Fruit fly (Drosophila melanogaster) whole organism, embryonic: Measurements from ENCODE around the gene amrt.

Source experiments
- Ada2b ChIP-seq: fragments of 200-800 bp; sonication (Bioruptor generic); IDR thresholded peaks from 2 replicates; pipeline ENCODE4 v1.3.6; 2022; ENCODE audit warnings: missing biosample characterization, missing genetic modification characterization
- Aef1 ChIP-seq: fragments of 200-800 bp; sonication (Bioruptor generic); IDR thresholded peaks from 3 replicates; pipeline ENCODE4 v1.3.6; 2022; ENCODE audit warnings: missing biosample characterization, missing genetic modification characterization
- Bteb2 ChIP-seq: fragments of 200-800 bp; sonication (Bioruptor generic); optimal IDR thresholded peaks from 2 replicates; lab custom pipeline; 2016; ENCODE audit warnings: missing biosample characterization, missing genetic modification characterization
- CG10366 ChIP-seq: fragments of 200-800 bp; sonication (Bioruptor generic); IDR thresholded peaks from 2 replicates; pipeline ENCODE4 v1.3.6; 2022; ENCODE audit warnings: missing biosample characterization, missing genetic modification characterization
- CG10979 ChIP-seq: fragments of 200-800 bp; sonication (Bioruptor generic); optimal IDR thresholded peaks from 2 replicates; lab custom pipeline; 2018; ENCODE audit warnings: missing biosample characterization, mild to moderate bottlenecking, missing genetic modification characterization, moderate library complexity
- CG1233 ChIP-seq: fragments of 200-800 bp; sonication (Bioruptor generic); optimal IDR thresholded peaks from 4 replicates; lab custom pipeline; 2018; ENCODE audit warnings: missing biosample characterization, mild to moderate bottlenecking, missing genetic modification characterization
- CG13624 ChIP-seq: fragments of 200-800 bp; sonication (Bioruptor generic); optimal IDR thresholded peaks from 2 replicates; lab custom pipeline; 2016; ENCODE audit warnings: missing biosample characterization, missing genetic modification characterization
- CG14050 ChIP-seq: fragments of 200-800 bp; sonication (Bioruptor generic); IDR thresholded peaks from 3 replicates; pipeline ENCODE4 v1.3.6; 2022; ENCODE audit warnings: missing biosample characterization, missing genetic modification characterization
- CG17361 ChIP-seq: fragments of 200-800 bp; sonication (Bioruptor generic); IDR thresholded peaks from 3 replicates; pipeline ENCODE4 v1.3.6; 2022; ENCODE audit warnings: missing biosample characterization, missing genetic modification characterization
- CG17568 ChIP-seq: fragments of 200-800 bp; sonication (Bioruptor generic); optimal IDR thresholded peaks from 2 replicates; lab custom pipeline; 2018; ENCODE audit warnings: missing biosample characterization, mild to moderate bottlenecking, missing genetic modification characterization, moderate library complexity
- CG2116 ChIP-seq: fragments of 200-800 bp; sonication (Bioruptor generic); optimal IDR thresholded peaks from 3 replicates; lab custom pipeline; 2018; ENCODE audit warnings: missing biosample characterization, mild to moderate bottlenecking, missing genetic modification characterization
- CG2199 ChIP-seq: fragments of 200-800 bp; sonication (Bioruptor generic); IDR thresholded peaks from 3 replicates; pipeline ENCODE4 v1.3.6; 2022; ENCODE audit warnings: missing biosample characterization, missing genetic modification characterization
- CG31388 ChIP-seq: fragments of 200-800 bp; sonication (Bioruptor generic); optimal IDR thresholded peaks from 2 replicates; lab custom pipeline; 2016; ENCODE audit warnings: missing biosample characterization, missing genetic modification characterization
- CG3847 ChIP-seq: fragments of 200-800 bp; sonication (Bioruptor generic); IDR thresholded peaks from 2 replicates; pipeline ENCODE4 v1.3.6; 2022; ENCODE audit warnings: missing biosample characterization, missing genetic modification characterization
- CG4707 ChIP-seq: fragments of 200-800 bp; sonication (Bioruptor generic); optimal IDR thresholded peaks from 2 replicates; lab custom pipeline; 2018; ENCODE audit warnings: missing biosample characterization, mild to moderate bottlenecking, missing genetic modification characterization, moderate library complexity
- CG7745 ChIP-seq: fragments of 200-800 bp; sonication (Bioruptor generic); optimal IDR thresholded peaks from 2 replicates; lab custom pipeline; 2018; ENCODE audit warnings: missing biosample characterization, mild to moderate bottlenecking, missing genetic modification characterization, moderate library complexity
- CG8089 ChIP-seq: fragments of 200-800 bp; sonication (Bioruptor generic); optimal IDR thresholded peaks from 3 replicates; lab custom pipeline; 2016; ENCODE audit warnings: missing biosample characterization, missing genetic modification characterization
- CG8281 ChIP-seq: fragments of 200-800 bp; sonication (Bioruptor generic); optimal IDR thresholded peaks from 2 replicates; lab custom pipeline; 2018; ENCODE audit warnings: missing biosample characterization, mild to moderate bottlenecking, missing genetic modification characterization, moderate library complexity
- CG8765 ChIP-seq: fragments of 200-800 bp; sonication (Bioruptor generic); IDR thresholded peaks from 2 replicates; pipeline ENCODE4 v1.3.6; 2022; ENCODE audit warnings: missing biosample characterization, missing genetic modification characterization
- CkIIα-i1 ChIP-seq: fragments of 200-800 bp; sonication (Bioruptor generic); IDR thresholded peaks from 2 replicates; pipeline ENCODE4 v1.3.6; 2022; ENCODE audit warnings: missing biosample characterization, missing genetic modification characterization
- Dll ChIP-seq: fragments of 200-800 bp; sonication (Bioruptor generic); IDR thresholded peaks from 4 replicates; pipeline ENCODE4 v1.3.6; 2022; ENCODE audit warnings: missing biosample characterization, missing genetic modification characterization; ENCODE audit not compliant: partially characterized antibody
- HHEX ChIP-seq: fragments of 200-800 bp; sonication (Bioruptor generic); optimal IDR thresholded peaks from 3 replicates; lab custom pipeline; 2017; ENCODE audit warnings: missing biosample characterization, mild to moderate bottlenecking, missing genetic modification characterization, missing genetic modification reagents
- HLHmδ ChIP-seq: fragments of 200-800 bp; sonication (Bioruptor generic); optimal IDR thresholded peaks from 2 replicates; lab custom pipeline; 2018; ENCODE audit warnings: missing biosample characterization, mild to moderate bottlenecking, missing genetic modification characterization, moderate library complexity
- Hand ChIP-seq: fragments of 200-800 bp; sonication (Bioruptor generic); optimal IDR thresholded peaks from 2 replicates; lab custom pipeline; 2017; ENCODE audit warnings: mild to moderate bottlenecking, missing biosample characterization, missing genetic modification reagents, missing genetic modification characterization
- HmgZ ChIP-seq: fragments of 200-800 bp; sonication (Bioruptor generic); optimal IDR thresholded peaks from 2 replicates; lab custom pipeline; 2018; ENCODE audit warnings: missing biosample characterization, mild to moderate bottlenecking, missing genetic modification characterization
- Mad ChIP-seq: fragments of 200-800 bp; sonication (Bioruptor generic); optimal IDR thresholded peaks from 2 replicates; lab custom pipeline; 2016; ENCODE audit warnings: missing biosample characterization, missing genetic modification characterization
- NC2α ChIP-seq: fragments of 200-800 bp; sonication (Bioruptor generic); optimal IDR thresholded peaks from 2 replicates; lab custom pipeline; 2016; ENCODE audit warnings: missing biosample characterization, missing genetic modification characterization
- Oaz ChIP-seq: fragments of 200-800 bp; sonication (Bioruptor generic); IDR thresholded peaks from 2 replicates; pipeline ENCODE4 v1.3.6; 2022; ENCODE audit warnings: missing biosample characterization, missing genetic modification characterization
- Spps ChIP-seq: fragments of 200-800 bp; sonication (Bioruptor generic); optimal IDR thresholded peaks from 2 replicates; lab custom pipeline; 2018; ENCODE audit warnings: missing biosample characterization, mild to moderate bottlenecking, missing genetic modification characterization
- Stat92E ChIP-seq, 3 experiments: fragments of >200 bp in 2 of 3; fragments of 200-800 bp in 1 of 3; sonication (Bioruptor generic) in 1 of 3; optimal IDR thresholded peaks; 2 replicates each; lab custom pipeline; 2017 to 2019; ENCODE audit warnings: missing biosample characterization in 3 of 3, missing genetic modification characterization in 3 of 3, mild to moderate bottlenecking in 1 of 3, moderate library complexity in 1 of 3
- ac ChIP-seq: fragments of 200-800 bp; sonication (Bioruptor generic); optimal IDR thresholded peaks from 3 replicates; lab custom pipeline; 2017; ENCODE audit warnings: missing biosample characterization, mild to moderate bottlenecking, missing genetic modification characterization
- ara ChIP-seq: fragments of 200-800 bp; sonication (Bioruptor generic); IDR thresholded peaks from 2 replicates; pipeline ENCODE4 v1.3.6; 2022; ENCODE audit warnings: missing biosample characterization, missing genetic modification characterization
- ato ChIP-seq: fragments of 200-800 bp; sonication (Bioruptor generic); IDR thresholded peaks from 2 replicates; pipeline ENCODE4 v1.3.6; 2022; ENCODE audit warnings: missing biosample characterization, missing genetic modification characterization; ENCODE audit not compliant: partially characterized antibody
- bab2 ChIP-seq: fragments of 200-800 bp; sonication (Bioruptor generic); optimal IDR thresholded peaks from 2 replicates; lab custom pipeline; 2016; ENCODE audit warnings: missing biosample characterization, missing genetic modification characterization
- chn ChIP-seq: fragments of 200-800 bp; sonication (Bioruptor generic); optimal IDR thresholded peaks from 2 replicates; lab custom pipeline; 2016; ENCODE audit warnings: missing biosample characterization, missing genetic modification characterization
- dimm ChIP-seq: fragments of 200-800 bp; sonication (Bioruptor generic); IDR thresholded peaks from 2 replicates; pipeline ENCODE4 v1.3.6; 2022; ENCODE audit warnings: missing biosample characterization, missing genetic modification characterization
- dmrt11E ChIP-seq: fragments of 200-800 bp; sonication (Bioruptor generic); optimal IDR thresholded peaks from 3 replicates; lab custom pipeline; 2018; ENCODE audit warnings: missing biosample characterization, mild to moderate bottlenecking, missing genetic modification characterization, moderate library complexity
- emc ChIP-seq: fragments of 200-800 bp; sonication (Bioruptor generic); optimal IDR thresholded peaks from 2 replicates; lab custom pipeline; 2016; ENCODE audit warnings: missing biosample characterization, missing genetic modification characterization
- gcm ChIP-seq: fragments of 200-800 bp; sonication (Bioruptor generic); optimal IDR thresholded peaks from 2 replicates; lab custom pipeline; 2019; ENCODE audit warnings: missing biosample characterization, mild to moderate bottlenecking, missing genetic modification characterization, moderate library complexity
- gt ChIP-seq: fragments of 200-800 bp; sonication (Bioruptor generic); IDR thresholded peaks from 2 replicates; pipeline ENCODE4 v1.3.6; 2022; ENCODE audit warnings: missing biosample characterization, missing genetic modification characterization
- jigr1 ChIP-seq: fragments of 200-800 bp; sonication (Bioruptor generic); IDR thresholded peaks from 3 replicates; pipeline ENCODE4 v1.3.6; 2022; ENCODE audit warnings: missing biosample characterization, missing genetic modification characterization
- lab ChIP-seq: fragments of 200-800 bp; sonication (Bioruptor generic); optimal IDR thresholded peaks from 3 replicates; lab custom pipeline; 2017; ENCODE audit warnings: missing biosample characterization, missing genetic modification characterization, mild to moderate bottlenecking, moderate library complexity, missing genetic modification reagents
- lov ChIP-seq, 2 experiments: fragments of 200-800 bp in 1 of 2; fragments of >200 bp in 1 of 2; sonication (Bioruptor generic) in 1 of 2; IDR thresholded peaks in 1 of 2; optimal IDR thresholded peaks in 1 of 2; 2 replicates in 1 of 2; 3 replicates in 1 of 2; pipeline versions ENCODE4 v1.3.6 to Lab custom; 2017 to 2022; ENCODE audit warnings: missing biosample characterization in 1 of 2, missing genetic modification characterization in 1 of 2
- otp ChIP-seq: fragments of 200-800 bp; sonication (Bioruptor generic); IDR thresholded peaks from 3 replicates; pipeline ENCODE4, ENCODE4 v1.3.6; 2022; ENCODE audit warnings: missing biosample characterization, missing genetic modification characterization
- pan ChIP-seq, 4 experiments: fragments of >200 bp in 3 of 4; fragments of 200-800 bp in 1 of 4; sonication (Bioruptor generic) in 1 of 4; optimal IDR thresholded peaks in 3 of 4; IDR thresholded peaks in 1 of 4; 2 replicates each; pipeline versions ENCODE4 v1.3.6 to Lab custom; 2017 to 2022; ENCODE audit warnings: missing biosample characterization in 2 of 4, missing genetic modification characterization in 2 of 4, mixed read lengths in 1 of 4
- sim ChIP-seq: fragments of 200-800 bp; sonication (Bioruptor generic); IDR thresholded peaks from 2 replicates; pipeline ENCODE4 v1.3.6; 2022; ENCODE audit warnings: missing biosample characterization, missing genetic modification characterization
- sna ChIP-seq: fragments of 200-800 bp; sonication (Bioruptor generic); IDR thresholded peaks from 2 replicates; pipeline ENCODE4 v1.3.6; 2022; ENCODE audit warnings: missing biosample characterization, missing genetic modification characterization; ENCODE audit not compliant: partially characterized antibody
- sug ChIP-seq: fragments of 200-800 bp; optimal IDR thresholded peaks from 2 replicates; lab custom pipeline; 2019; ENCODE audit warnings: missing biosample characterization, mild to moderate bottlenecking, missing genetic modification characterization, moderate library complexity
- toy ChIP-seq: fragments of 200-800 bp; sonication (Bioruptor generic); IDR thresholded peaks from 2 replicates; pipeline ENCODE4 v1.3.6; 2022; ENCODE audit warnings: missing biosample characterization, missing genetic modification characterization

Gene amrt

DNA sequence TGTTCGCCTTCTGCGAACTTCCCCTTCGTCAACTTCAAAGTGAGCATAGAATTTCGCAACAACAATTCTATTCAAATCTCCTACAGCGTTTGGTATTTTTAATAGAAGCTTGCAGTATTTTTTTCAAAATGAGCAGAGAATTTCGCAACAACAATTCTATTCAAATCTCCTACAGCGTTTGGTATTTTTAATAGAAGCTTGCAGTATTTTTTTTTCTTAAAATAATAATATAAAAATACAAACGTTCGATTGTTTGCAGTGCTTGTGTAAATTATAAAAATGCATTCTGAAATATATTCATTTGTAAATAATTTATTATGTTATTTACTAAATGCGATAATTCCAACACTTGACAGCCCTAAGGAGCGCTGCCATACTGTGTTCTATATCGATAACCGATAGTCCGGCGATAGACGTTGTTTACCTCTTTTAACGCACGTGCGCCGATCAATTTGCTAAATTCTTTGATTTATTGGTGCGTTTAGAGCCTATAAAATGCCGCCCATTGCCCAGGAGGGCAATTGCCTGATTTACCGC, 25.4 kb upstream of the amrt start, which contains the start of the genes CG32625 and Rtc1 (continued):
- TF ChIP-seq sug (tag; lab: Kevin White, UChicago) (peak; percentile 59), CG4707 (GFP tag; lab: Kevin White, UChicago) (no peak), CG2116 (GFP tag; lab: Kevin White, UChicago) (peak; percentile 43), dimm (GFP tag; lab: Robert Waterston, UW) (no peak), CG17568 (GFP tag; lab: Kevin White, UChicago) (no peak), jigr1 (GFP tag; lab: Robert Waterston, UW) (no peak), sna (GFP tag; lab: Robert Waterston, UW) (no peak), CG10979 (tag; lab: Kevin White, UChicago) (peak; percentile 46), otp (no peak), Spps (tag; lab: Kevin White, UChicago) (no peak), CG8089 (GFP tag; lab: Kevin White, UChicago) (no peak), CG14050 (0 out of 3 replicates have a peak, but pooled peaks have one; percentile 21), CG8765 (GFP tag; lab: Robert Waterston, UW) (no peak), sim (GFP tag; lab: Robert Waterston, UW) (no peak), Hand (GFP tag; lab: Kevin White, UChicago) (peak; percentile 19), Oaz (0 out of 2 replicates have a peak, but pooled peaks have one; percentile 15), gt (GFP tag; lab: Robert Waterston, UW) (no peak), Aef1 (GFP tag; lab: Robert Waterston, UW) (peak; percentile 42; the same call in 1 of the 3 replicates), CG3847 (peak; percentile 70), lab (peak; percentile 59), CG10366 (GFP tag; lab: Robert Waterston, UW) (peak; percentile 33; the same call in 1 of the 2 replicates), toy (GFP tag; lab: Robert Waterston, UW) (no peak), Dll (GFP tag; lab: Robert Waterston, UW) (peak; percentile 76), HHEX (GFP tag; lab: Kevin White, UChicago) (no peak), HmgZ (tag; lab: Kevin White, UChicago) (peak; percentile 38), CG13624 (GFP tag; lab: Kevin White, UChicago) (peak; percentile 27), Ada2b (GFP tag; lab: Robert Waterston, UW) (peak; percentile 53), emc (GFP tag; lab: Kevin White, UChicago) (no peak), Stat92E (GFP tag; optimal IDR thresholded peaks at IDR 0.05; lab: Kevin White, UChicago) (no peak), CG1233 (GFP tag; lab: Kevin White, UChicago) (no peak), ara (peak; percentile 48; the same call in 1 of the 2 replicates), CG7745 (no peak), dmrt11E (tag; lab: Kevin White, UChicago) (peak; percentile 35), chn (no peak), CG2199 (GFP tag; lab: Robert Waterston, UW) (no peak), gcm (GFP tag; lab: Kevin White, UChicago) (peak; percentile 35), NC2α (GFP tag; lab: Kevin White, UChicago) (no peak), bab2 (no peak), pan (optimal IDR thresholded peaks at IDR 0.05; lab: Kevin White, UChicago) (no peak), pan (GFP tag; optimal IDR thresholded peaks at IDR 0.05 in 1 of 2, IDR thresholded peaks at IDR 0.05 in 1 of 2) (no peak), HLHmδ (GFP tag; lab: Kevin White, UChicago) (no peak), lov (optimal IDR thresholded peaks at IDR 0.05; lab: Kevin White, UChicago) (no peak), lov (GFP tag; IDR thresholded peaks at IDR 0.05; lab: Robert Waterston, UW) (no peak), CkIIα-i1 (no peak), Bteb2 (GFP tag; lab: Kevin White, UChicago) (no peak), Mad (GFP tag; lab: Kevin White, UChicago) (no peak), ato (GFP tag; lab: Robert Waterston, UW) (no peak; the same call in 1 of the 2 replicates), CG8281 (tag; lab: Kevin White, UChicago) (no peak), ac (no peak), CG31388 (GFP tag; lab: Kevin White, UChicago) (no peak), CG17361 (GFP tag; lab: Robert Waterston, UW) (peak; percentile 64)
